Worm (Caenorhabditis elegans) whole organism, late embryonic: ENCODE data around the gene ndx-6.
A peak's percentile ranks its signal among the peaks of the same experiment; 100 is the strongest.

Experiments used
- C38D4.7 ChIP-seq: fragments of 200-800 bp; sonication (Bioruptor generic); optimal IDR thresholded peaks from 2 replicates; lab custom pipeline; 2018; ENCODE audit warnings: mild to moderate bottlenecking, missing genetic modification characterization, moderate library complexity, missing compliant biosample characterization
- ceh-14 ChIP-seq: sonication (generic microtip); optimal IDR thresholded peaks from 2 replicates; lab custom pipeline; 2016; ENCODE audit warnings: missing genotype, missing genetic modification characterization, missing compliant biosample characterization
- ceh-18 ChIP-seq: sonication (generic microtip); optimal IDR thresholded peaks from 2 replicates; lab custom pipeline; 2016; ENCODE audit warnings: missing genetic modification characterization, missing compliant biosample characterization
- ceh-19 ChIP-seq: fragments of 200-800 bp; sonication (Bioruptor generic); optimal IDR thresholded peaks from 2 replicates; lab custom pipeline; 2018; ENCODE audit warnings: mild to moderate bottlenecking, missing genetic modification characterization, missing compliant biosample characterization
- ceh-2 ChIP-seq: sonication (generic microtip); optimal IDR thresholded peaks from 2 replicates; lab custom pipeline; 2016; ENCODE audit warnings: missing genotype, missing genetic modification characterization, missing compliant biosample characterization
- ceh-22 ChIP-seq: sonication (generic microtip); optimal IDR thresholded peaks from 2 replicates; lab custom pipeline; 2017; ENCODE audit warnings: missing biosample characterization, missing genetic modification characterization
- ceh-30 ChIP-seq: fragments of 150-350 bp; optimal IDR thresholded peaks from 2 replicates; lab custom pipeline; 2014; ENCODE audit warnings: missing biosample characterization, missing genetic modification characterization
- ceh-31 ChIP-seq: sonication (generic microtip); optimal IDR thresholded peaks from 2 replicates; lab custom pipeline; 2016; ENCODE audit warnings: missing genetic modification characterization, missing compliant biosample characterization
- ceh-45 ChIP-seq: fragments of 200-800 bp; sonication (Bioruptor generic); IDR thresholded peaks from 2 replicates; pipeline ENCODE4 v1.3.6; 2022; ENCODE audit warnings: missing genetic modification reagents, missing genetic modification characterization, missing compliant biosample characterization
- ceh-48 ChIP-seq: sonication (generic microtip); optimal IDR thresholded peaks from 2 replicates; lab custom pipeline; 2016; ENCODE audit warnings: missing genetic modification characterization, inconsistent platforms, missing compliant biosample characterization
- ceh-9 ChIP-seq: sonication (generic microtip); optimal IDR thresholded peaks from 2 replicates; lab custom pipeline; 2016; ENCODE audit warnings: mild to moderate bottlenecking, missing genetic modification characterization, inconsistent platforms, missing compliant biosample characterization
- che-1 ChIP-seq: sonication (generic microtip); optimal IDR thresholded peaks from 2 replicates; lab custom pipeline; 2016; ENCODE audit warnings: mild to moderate bottlenecking, missing genetic modification characterization, missing compliant biosample characterization
- dmd-4 ChIP-seq: sonication (generic microtip); optimal IDR thresholded peaks from 2 replicates; lab custom pipeline; 2016; ENCODE audit warnings: borderline replicate concordance, missing genetic modification characterization, missing compliant biosample characterization
- elt-2 ChIP-seq: sonication (generic microtip); optimal IDR thresholded peaks from 2 replicates; lab custom pipeline; 2016; ENCODE audit warnings: missing genetic modification reagents, missing genetic modification characterization, missing compliant biosample characterization
- elt-4 ChIP-seq: sonication (generic microtip); optimal IDR thresholded peaks from 2 replicates; lab custom pipeline; 2016; ENCODE audit warnings: missing genetic modification characterization, missing compliant biosample characterization
- ets-4 ChIP-seq: sonication (generic microtip); optimal IDR thresholded peaks from 2 replicates; lab custom pipeline; 2016; ENCODE audit warnings: missing genetic modification characterization, missing compliant biosample characterization
- eyg-1 ChIP-seq: sonication (generic microtip); optimal IDR thresholded peaks from 2 replicates; lab custom pipeline; 2016; ENCODE audit warnings: missing genotype, missing genetic modification characterization, missing compliant biosample characterization
- fax-1 ChIP-seq: sonication (generic microtip); optimal IDR thresholded peaks from 2 replicates; lab custom pipeline; 2016; ENCODE audit warnings: missing genotype, missing genetic modification characterization, missing compliant biosample characterization
- gmeb-2 ChIP-seq: sonication (generic microtip); optimal IDR thresholded peaks from 2 replicates; lab custom pipeline; 2016; ENCODE audit warnings: missing genetic modification characterization, inconsistent platforms, missing compliant biosample characterization
- hlh-13 ChIP-seq: fragments of 200-800 bp; sonication (Bioruptor generic); optimal IDR thresholded peaks from 2 replicates; lab custom pipeline; 2018; ENCODE audit warnings: mild to moderate bottlenecking, missing genetic modification characterization, missing compliant biosample characterization
- hlh-30 ChIP-seq: sonication (generic microtip); optimal IDR thresholded peaks from 2 replicates; lab custom pipeline; 2017; ENCODE audit warnings: antibody characterized with exemption, missing genetic modification characterization, missing compliant biosample characterization; ENCODE audit not compliant: insufficient read depth
- hlh-6 ChIP-seq: sonication (generic microtip); optimal IDR thresholded peaks from 2 replicates; lab custom pipeline; 2016; ENCODE audit warnings: missing genotype, missing genetic modification characterization, missing compliant biosample characterization
- madf-2 ChIP-seq: sonication (generic microtip); optimal IDR thresholded peaks from 2 replicates; lab custom pipeline; 2017; ENCODE audit warnings: missing genetic modification characterization, missing compliant biosample characterization
- mec-3 ChIP-seq: sonication (generic microtip); optimal IDR thresholded peaks from 2 replicates; lab custom pipeline; 2016; ENCODE audit warnings: borderline replicate concordance, missing genetic modification characterization, missing compliant biosample characterization
- nfya-1 ChIP-seq: sonication (generic microtip); optimal IDR thresholded peaks from 2 replicates; lab custom pipeline; 2017; ENCODE audit warnings: missing genetic modification characterization, mild to moderate bottlenecking, missing compliant biosample characterization, antibody characterized with exemption, moderate library complexity
- npax-4 ChIP-seq: sonication (generic microtip); optimal IDR thresholded peaks from 2 replicates; lab custom pipeline; 2016; ENCODE audit warnings: missing genetic modification characterization, missing compliant biosample characterization
- odd-2 ChIP-seq: sonication (generic microtip); optimal IDR thresholded peaks from 2 replicates; lab custom pipeline; 2017; ENCODE audit warnings: antibody characterized with exemption, mild to moderate bottlenecking, missing genetic modification characterization, missing compliant biosample characterization
- pag-3 ChIP-seq: sonication (generic microtip); optimal IDR thresholded peaks from 2 replicates; lab custom pipeline; 2016; ENCODE audit warnings: missing compliant biosample characterization, missing genetic modification characterization, borderline replicate concordance
- pqm-1 ChIP-seq: sonication (generic microtip); optimal IDR thresholded peaks from 2 replicates; lab custom pipeline; 2016; ENCODE audit warnings: missing genetic modification characterization, missing compliant biosample characterization
- ref-2 ChIP-seq: sonication (generic microtip); optimal IDR thresholded peaks from 2 replicates; lab custom pipeline; 2016; ENCODE audit warnings: missing genetic modification characterization, missing compliant biosample characterization
- rnt-1 ChIP-seq: sonication (generic microtip); optimal IDR thresholded peaks from 2 replicates; lab custom pipeline; 2016; ENCODE audit warnings: missing genetic modification characterization, missing compliant biosample characterization
- tbx-2 ChIP-seq: sonication (generic microtip); optimal IDR thresholded peaks from 2 replicates; lab custom pipeline; 2016; ENCODE audit warnings: missing genetic modification characterization, missing compliant biosample characterization
- ttx-3 ChIP-seq: sonication (generic microtip); optimal IDR thresholded peaks from 2 replicates; lab custom pipeline; 2016; ENCODE audit warnings: missing genetic modification reagents, missing genetic modification characterization, missing compliant biosample characterization
- unc-3 ChIP-seq, 2 experiments: fragments of 200-800 bp in 1 of 2; sonication (Bioruptor generic) in 1 of 2; sonication (generic microtip) in 1 of 2; conservative IDR thresholded peaks in 1 of 2; optimal IDR thresholded peaks in 1 of 2; 2 replicates each; pipeline versions ENCODE4 v1.3.6 to Lab custom; 2016 to 2022; ENCODE audit warnings: missing compliant biosample characterization in 2 of 2, missing genetic modification characterization in 2 of 2, missing genetic modification reagents in 1 of 2
- unc-42 ChIP-seq: sonication (generic microtip); optimal IDR thresholded peaks from 2 replicates; lab custom pipeline; 2016; ENCODE audit warnings: missing genotype, missing genetic modification characterization, missing compliant biosample characterization
- unc-86 ChIP-seq: sonication (generic microtip); optimal IDR thresholded peaks from 2 replicates; lab custom pipeline; 2016; ENCODE audit warnings: missing genetic modification characterization, missing compliant biosample characterization

The ndx-6 gene

ce11 chrII:5423832-5424231 lies 34.2 kb upstream of the ndx-6 start, which contains the start of gene F07F6.7:
TSS of gene F07F6.7 (minus strand) at chrII:5423858.
- TF ChIP-seq unc-86 (tag; lab: Kevin White, UChicago), result no peak
- no peak for TF ChIP-seq ceh-14 (tag; lab: Kevin White, UChicago)
- TF ChIP-seq hlh-6 (tag; lab: Kevin White, UChicago), result no peak
- no peak for TF ChIP-seq ceh-45 (GFP tag; lab: Robert Waterston, UW)
- no peak for TF ChIP-seq mec-3 (tag; lab: Kevin White, UChicago)
- TF ChIP-seq eyg-1 (tag; lab: Kevin White, UChicago), result no peak
- no peak for TF ChIP-seq fax-1
- TF ChIP-seq gmeb-2, result no peak
- TF ChIP-seq che-1 (tag; lab: Kevin White, UChicago), result no peak
- TF ChIP-seq ceh-31 (tag; lab: Kevin White, UChicago), result no peak
- TF ChIP-seq pag-3, result no peak
- no peak for TF ChIP-seq elt-4
- no peak for TF ChIP-seq rnt-1 (tag; lab: Kevin White, UChicago)
- TF ChIP-seq, all 69 proteins: peak for 0

ce11 chrII:5420947-5421614 lies 31.4 kb upstream of the ndx-6 start, which contains the start of gene tofu-6:
TSS of gene tofu-6 (plus strand) at chrII:5421248.
- TF ChIP-seq tbx-2 (tag; lab: Kevin White, UChicago), result no peak
- no peak for TF ChIP-seq ceh-9 (tag; lab: Kevin White, UChicago)
- no peak for TF ChIP-seq ceh-19 (GFP tag; lab: Kevin White, UChicago)
- no peak for TF ChIP-seq madf-2 (tag; lab: Kevin White, UChicago)

ce11 chrII:5418929-5419328 lies 29.2 kb upstream of the ndx-6 start, which contains the start of gene EEED8.15:
TSS of gene EEED8.15 (plus strand) at chrII:5419229.
- TF ChIP-seq ceh-2 (tag; lab: Kevin White, UChicago) (no peak), hlh-13 (no peak), ets-4 (no peak), C38D4.7 (GFP tag; lab: Kevin White, UChicago) (no peak)

ce11 chrII:5418317-5418716 lies 28.6 kb upstream of the ndx-6 start:
- no peak for TF ChIP-seq ceh-18
- no peak for TF ChIP-seq ets-4
- TF ChIP-seq npax-4 (tag; lab: Kevin White, UChicago), result no peak
- peak; percentile 42 for TF ChIP-seq elt-2 (tag; lab: Kevin White, UChicago)
- TF ChIP-seq ttx-3 (tag; lab: Kevin White, UChicago), result no peak
- TF ChIP-seq dmd-4 (tag; lab: Kevin White, UChicago), result no peak
- no peak for TF ChIP-seq hlh-13
- no peak for TF ChIP-seq elt-4
- no peak for TF ChIP-seq ceh-22
- peak; percentile 54 for TF ChIP-seq unc-42 (tag; lab: Kevin White, UChicago)
- no peak for TF ChIP-seq pqm-1 (tag; lab: Kevin White, UChicago)
- TF ChIP-seq hlh-30, result no peak
- no peak for TF ChIP-seq unc-3 (GFP tag; conservative IDR thresholded peaks at IDR 0.05; lab: Robert Waterston, UW)
- TF ChIP-seq unc-3 (tag; optimal IDR thresholded peaks at IDR 0.05; lab: Kevin White, UChicago), result no peak
- no peak for TF ChIP-seq gmeb-2
- TF ChIP-seq nfya-1 (tag; lab: Kevin White, UChicago), result peak; percentile 40
- no peak for TF ChIP-seq odd-2 (tag; lab: Kevin White, UChicago)
- TF ChIP-seq ref-2, result peak; percentile 8
- TF ChIP-seq ceh-48 (tag; lab: Kevin White, UChicago), result peak; percentile 36
- no peak for TF ChIP-seq unc-86 (tag; lab: Kevin White, UChicago)
- no peak for TF ChIP-seq ceh-30 (tag; lab: Kevin White, UChicago)
- no peak for TF ChIP-seq C38D4.7 (GFP tag; lab: Kevin White, UChicago)
- TF ChIP-seq, all 69 proteins: peak for 5
